Worm (Caenorhabditis elegans): Measurements from ENCODE around the gene cha-1.

ce11 chrIV:3618719-3619118, 5.8 kb downstream of the cha-1 start:
- TF ChIP-seq elt-2 (tag; optimal IDR thresholded peaks at IDR 0.05) (no peak), sea-2 (GFP tag; optimal IDR thresholded peaks at IDR 0.05) (no peak), ztf-11 (tag; optimal IDR thresholded peaks at IDR 0.05) (no peak), aly-2 (tag; optimal IDR thresholded peaks at IDR 0.05) (no peak)
